Fruit fly (Drosophila melanogaster): ENCODE measurements around the gene CG33509.

The CG33509 gene

DNA sequence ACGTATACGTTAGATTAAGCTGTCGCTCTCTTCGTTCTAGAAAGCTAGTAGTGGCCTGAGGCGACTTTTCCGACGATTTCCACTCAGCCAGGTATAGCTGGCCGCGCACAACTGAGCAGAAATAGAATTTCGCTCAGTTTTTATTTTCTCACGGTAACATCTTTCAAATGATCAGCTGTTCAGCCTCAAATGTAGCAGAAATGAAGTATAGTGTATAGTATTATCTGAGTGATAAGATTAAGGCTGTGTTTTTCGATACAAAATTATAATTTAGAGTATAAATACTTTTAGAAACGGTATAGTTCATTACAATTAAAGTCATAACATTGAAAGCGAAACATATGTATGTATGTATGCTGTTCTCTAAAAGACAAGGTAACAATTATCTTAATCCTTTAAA is at the start of gene CG33509:
Gene CG33509, minus strand, starts transcription at position 101 of the 400 bp plus-strand sequence.
- no peak for TF ChIP-seq Crg-1 (GFP tag; optimal IDR thresholded peaks at IDR 0.05)
- TF ChIP-seq CG7045 (GFP tag; optimal IDR thresholded peaks at IDR 0.05) = no peak
- no peak for TF ChIP-seq tj (GFP tag; optimal IDR thresholded peaks at IDR 0.05)
- no peak for TF ChIP-seq ovo (GFP tag; optimal IDR thresholded peaks at IDR 0.05)
- no peak for TF ChIP-seq pad (GFP tag; optimal IDR thresholded peaks at IDR 0.05)
- TF ChIP-seq Hr96 (GFP tag; optimal IDR thresholded peaks at IDR 0.05) = no peak
- no peak for TF ChIP-seq CG11617 (GFP tag; optimal IDR thresholded peaks at IDR 0.05)
- TF ChIP-seq Clk (GFP tag; optimal IDR thresholded peaks at IDR 0.05) = no peak
- no peak for TF ChIP-seq CG33017 (tag; optimal IDR thresholded peaks at IDR 0.05)
- no peak for TF ChIP-seq CG12768 (GFP tag; optimal IDR thresholded peaks at IDR 0.05)
- TF ChIP-seq toe (GFP tag; optimal IDR thresholded peaks at IDR 0.05) = no peak
- TF ChIP-seq CG14711 (tag; optimal IDR thresholded peaks at IDR 0.05) = no peak
- TF ChIP-seq CG1620 (GFP tag; optimal IDR thresholded peaks at IDR 0.05) = no peak

DNA sequence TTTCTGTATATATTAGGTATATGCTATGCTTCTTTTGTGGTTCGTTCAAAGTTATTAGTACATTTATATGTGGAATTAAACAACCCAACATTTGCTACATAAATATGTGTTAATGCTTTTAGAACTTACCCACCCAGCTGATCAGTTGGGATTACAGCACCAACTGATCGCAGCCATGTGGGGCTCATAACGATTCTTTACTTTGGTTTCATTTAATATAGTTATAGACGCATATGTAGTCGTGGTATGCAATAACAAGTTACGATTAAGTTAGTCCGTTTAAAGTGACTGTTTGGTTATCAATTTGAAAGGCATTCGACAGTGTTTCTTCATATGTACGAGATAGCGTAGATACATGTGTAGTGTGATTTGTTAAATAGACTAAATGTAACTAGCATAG is 49.5 kb upstream of the CG33509 start:
- peak; percentile 91 for TF ChIP-seq kay (GFP tag; ENCODE audit: borderline replicate concordance)
- TF ChIP-seq CG14711 (tag; optimal IDR thresholded peaks at IDR 0.05) = no peak

DNA sequence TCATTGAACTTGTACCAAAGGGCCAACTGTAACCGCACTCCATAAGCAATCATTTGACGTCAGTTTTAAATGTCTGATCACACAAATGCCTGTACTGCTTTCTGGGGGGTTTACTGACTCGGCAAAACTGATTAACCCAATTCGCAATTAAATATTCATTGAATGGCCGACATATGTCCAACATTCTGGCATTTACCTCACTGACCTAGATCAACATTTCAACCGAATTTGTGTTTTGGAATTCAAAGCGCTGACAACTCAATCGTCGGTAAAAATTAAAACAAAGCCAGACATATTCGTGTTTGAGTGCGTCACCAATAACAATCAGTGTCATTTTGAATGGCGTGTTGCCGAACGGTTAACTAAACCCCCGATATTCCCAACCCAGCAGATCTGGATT is 29.4 kb upstream of the CG33509 start:
- TF ChIP-seq tj (GFP tag; optimal IDR thresholded peaks at IDR 0.05) (peak; percentile 83), kay (GFP tag; ENCODE audit: borderline replicate concordance) (peak; percentile 30), bab1 (GFP tag; optimal IDR thresholded peaks at IDR 0.05) (peak; percentile 27), CG33017 (tag; optimal IDR thresholded peaks at IDR 0.05) (no peak), CG14711 (tag; optimal IDR thresholded peaks at IDR 0.05) (no peak), CG1620 (GFP tag; optimal IDR thresholded peaks at IDR 0.05) (no peak)

DNA sequence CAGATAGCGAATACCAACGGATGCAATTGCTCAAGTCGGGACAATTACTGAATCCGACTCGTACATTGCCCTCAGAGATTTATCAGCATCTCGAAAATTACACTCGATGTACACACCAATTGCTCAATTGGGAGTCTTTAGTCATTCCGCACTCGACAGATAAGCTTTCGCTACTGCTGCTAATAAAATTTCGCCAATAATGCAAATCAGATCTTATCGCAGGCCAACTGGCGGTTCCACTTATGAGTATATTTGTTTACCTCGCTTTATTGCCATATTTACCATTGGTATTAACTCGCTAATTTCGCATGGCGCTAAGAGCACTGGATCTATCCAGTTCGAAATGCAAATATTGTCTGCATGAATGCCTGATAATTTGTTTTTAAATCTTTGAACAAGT is 27.2 kb upstream of the CG33509 start:
- TF ChIP-seq CG11617 (GFP tag; optimal IDR thresholded peaks at IDR 0.05) = no peak
- no peak for TF ChIP-seq CG12768 (GFP tag; optimal IDR thresholded peaks at IDR 0.05)
- no peak for TF ChIP-seq Clk (GFP tag; optimal IDR thresholded peaks at IDR 0.05)
- no peak for TF ChIP-seq cnc (optimal IDR thresholded peaks at IDR 0.05)

DNA sequence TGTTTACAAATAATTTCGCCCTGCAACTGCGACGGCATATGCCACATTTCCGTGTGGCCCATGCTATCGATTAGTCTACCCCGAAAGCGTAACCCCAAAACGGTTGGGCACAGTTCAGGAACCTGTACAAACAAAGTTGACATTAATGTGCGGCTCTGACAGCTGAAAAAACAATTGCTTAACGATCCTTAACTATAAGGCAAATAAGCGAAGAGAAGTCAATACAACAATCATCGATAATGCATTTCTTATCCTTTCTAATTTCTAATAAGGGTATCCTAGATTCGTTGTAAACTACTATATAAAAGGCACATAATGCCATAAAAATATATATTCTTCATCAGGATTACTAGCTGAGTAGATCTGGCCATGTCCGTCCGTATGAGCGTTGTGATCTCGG is 25.5 kb upstream of the CG33509 start:
- TF ChIP-seq CG7045 (GFP tag; optimal IDR thresholded peaks at IDR 0.05) (no peak), CG1620 (GFP tag; optimal IDR thresholded peaks at IDR 0.05) (no peak), ovo (GFP tag; optimal IDR thresholded peaks at IDR 0.05) (no peak), cic (GFP tag; optimal IDR thresholded peaks at IDR 0.05) (no peak), Crg-1 (GFP tag; optimal IDR thresholded peaks at IDR 0.05) (no peak), pad (GFP tag; optimal IDR thresholded peaks at IDR 0.05) (no peak)

DNA sequence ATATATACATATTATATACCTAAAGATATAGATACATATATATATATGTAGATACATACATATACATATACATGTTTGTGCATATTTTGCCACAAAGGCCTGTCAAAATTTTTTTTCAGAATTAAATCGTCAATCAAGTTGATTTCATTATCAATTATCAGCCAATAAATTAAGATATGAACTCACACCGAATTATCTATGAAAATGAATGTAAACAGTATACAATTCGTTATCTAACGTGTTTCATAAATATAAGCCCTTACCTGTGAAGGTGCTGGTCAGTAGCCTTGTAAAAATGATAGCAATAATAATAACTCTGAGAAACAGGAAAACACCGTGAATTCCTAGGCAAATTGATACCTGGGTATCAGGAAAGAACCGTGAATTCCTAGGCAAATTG is 23.4 kb upstream of the CG33509 start:
- TF ChIP-seq CG1620 (GFP tag; optimal IDR thresholded peaks at IDR 0.05) (no peak), cic (GFP tag; optimal IDR thresholded peaks at IDR 0.05) (no peak), toe (GFP tag; optimal IDR thresholded peaks at IDR 0.05) (no peak), CG7101 (tag; optimal IDR thresholded peaks at IDR 0.05) (no peak), CG33017 (tag; optimal IDR thresholded peaks at IDR 0.05) (no peak), Crg-1 (GFP tag; optimal IDR thresholded peaks at IDR 0.05) (no peak), pad (GFP tag; optimal IDR thresholded peaks at IDR 0.05) (no peak), Clk (GFP tag; optimal IDR thresholded peaks at IDR 0.05) (no peak), Mnt (GFP tag; optimal IDR thresholded peaks at IDR 0.05) (no peak), kay (GFP tag; ENCODE audit: borderline replicate concordance) (no peak), cnc (optimal IDR thresholded peaks at IDR 0.05) (no peak), Hr96 (GFP tag; optimal IDR thresholded peaks at IDR 0.05) (no peak), CG7045 (GFP tag; optimal IDR thresholded peaks at IDR 0.05) (no peak), bab1 (GFP tag; optimal IDR thresholded peaks at IDR 0.05) (no peak)

DNA sequence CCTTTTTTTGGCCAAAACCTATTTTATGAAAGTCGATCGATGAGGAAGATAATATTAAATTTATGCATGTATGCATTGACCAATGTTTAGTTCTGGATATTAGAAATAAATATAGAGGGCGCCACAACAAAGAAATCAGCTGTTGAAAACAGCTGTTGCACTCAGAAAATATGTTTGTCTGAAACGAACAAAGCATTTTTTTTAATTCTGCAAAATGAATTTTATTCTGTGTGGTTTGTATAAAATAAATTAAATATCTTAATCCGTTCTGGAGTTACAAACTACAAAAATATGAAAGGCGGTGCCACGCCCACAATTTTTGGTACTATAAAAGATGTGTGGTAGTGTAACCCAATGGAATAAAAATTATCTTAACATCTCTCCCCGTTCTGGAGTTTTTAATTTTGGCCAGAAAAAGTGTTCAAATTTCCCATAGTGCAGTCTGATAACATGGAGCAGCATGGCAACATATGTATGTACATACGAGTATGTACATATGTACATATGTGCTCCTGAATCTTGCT is 22.5 kb upstream of the CG33509 start:
- no peak for TF ChIP-seq Mnt (GFP tag; optimal IDR thresholded peaks at IDR 0.05)
- TF ChIP-seq cnc (optimal IDR thresholded peaks at IDR 0.05) = no peak
- no peak for TF ChIP-seq CG7101 (tag; optimal IDR thresholded peaks at IDR 0.05)
- peak; percentile 16 for TF ChIP-seq bab1 (GFP tag; optimal IDR thresholded peaks at IDR 0.05)
- no peak for TF ChIP-seq ovo (GFP tag; optimal IDR thresholded peaks at IDR 0.05)
- TF ChIP-seq CG1620 (GFP tag; optimal IDR thresholded peaks at IDR 0.05) = no peak
- TF ChIP-seq kay (GFP tag; ENCODE audit: borderline replicate concordance) = peak; percentile 44
- TF ChIP-seq CG14711 (tag; optimal IDR thresholded peaks at IDR 0.05) = no peak
- TF ChIP-seq pad (GFP tag; optimal IDR thresholded peaks at IDR 0.05) = no peak
- no peak for TF ChIP-seq CG33017 (tag; optimal IDR thresholded peaks at IDR 0.05)
- TF ChIP-seq toe (GFP tag; optimal IDR thresholded peaks at IDR 0.05) = no peak
- no peak for TF ChIP-seq tj (GFP tag; optimal IDR thresholded peaks at IDR 0.05)
- TF ChIP-seq CG12768 (GFP tag; optimal IDR thresholded peaks at IDR 0.05) = no peak

All from whole organism, adult.